Worm (Caenorhabditis elegans) whole organism, mixed stage, embryonic: ENCODE results near the gene acbp-4.

ENCODE experiments used
- mls-2 ChIP-seq: sonication (generic microtip); optimal IDR thresholded peaks from 2 replicates; lab custom pipeline; 2016; ENCODE audit warnings: mild to moderate bottlenecking, missing genetic modification characterization, moderate library complexity, missing compliant biosample characterization
- nhr-12 ChIP-seq: fragments of 150-350 bp; optimal IDR thresholded peaks from 2 replicates; lab custom pipeline; 2014; ENCODE audit warnings: missing biosample characterization, missing genetic modification characterization
- snpc-4 ChIP-seq: fragments of 150-350 bp; optimal IDR thresholded peaks from 2 replicates; lab custom pipeline; 2014; ENCODE audit warnings: missing biosample characterization, missing genetic modification characterization
- unc-39 ChIP-seq: fragments of 150-350 bp; optimal IDR thresholded peaks from 2 replicates; lab custom pipeline; 2014; ENCODE audit warnings: missing biosample characterization, missing genetic modification characterization
- ztf-11 ChIP-seq: fragments of 150-350 bp; optimal IDR thresholded peaks from 2 replicates; lab custom pipeline; 2014; ENCODE audit warnings: missing biosample characterization, missing genetic modification characterization

DNA sequence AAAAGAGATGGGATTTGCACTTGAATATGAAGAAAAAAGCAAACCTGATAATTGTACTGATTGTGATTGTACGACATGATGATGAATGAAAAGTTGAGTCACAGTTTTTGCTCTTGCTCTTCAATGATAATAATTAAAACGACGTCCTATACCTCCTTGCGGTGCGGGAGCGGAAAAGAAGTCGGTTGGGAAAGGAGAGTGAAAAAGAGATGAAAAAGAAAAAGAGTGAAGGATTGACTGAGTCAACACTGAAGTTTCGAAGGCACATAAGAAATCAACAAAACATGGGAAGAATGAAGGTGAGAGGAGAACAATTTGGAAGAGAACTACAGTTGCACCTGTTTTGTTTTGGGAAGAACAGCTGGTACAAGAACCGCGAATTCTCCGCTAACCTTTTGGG, 10.5 kb upstream of the acbp-4 start, which contains the start of gene F56C9.8:
- TF ChIP-seq mls-2 (tag; lab: Kevin White, UChicago) = no peak
- no peak for TF ChIP-seq unc-39
- no peak for TF ChIP-seq snpc-4
- no peak for TF ChIP-seq nhr-12 (tag; lab: Kevin White, UChicago)
- TF ChIP-seq ztf-11 (tag; lab: Kevin White, UChicago) = no peak
